Worm (Caenorhabditis elegans): ENCODE results near the gene ndua-7.

DNA sequence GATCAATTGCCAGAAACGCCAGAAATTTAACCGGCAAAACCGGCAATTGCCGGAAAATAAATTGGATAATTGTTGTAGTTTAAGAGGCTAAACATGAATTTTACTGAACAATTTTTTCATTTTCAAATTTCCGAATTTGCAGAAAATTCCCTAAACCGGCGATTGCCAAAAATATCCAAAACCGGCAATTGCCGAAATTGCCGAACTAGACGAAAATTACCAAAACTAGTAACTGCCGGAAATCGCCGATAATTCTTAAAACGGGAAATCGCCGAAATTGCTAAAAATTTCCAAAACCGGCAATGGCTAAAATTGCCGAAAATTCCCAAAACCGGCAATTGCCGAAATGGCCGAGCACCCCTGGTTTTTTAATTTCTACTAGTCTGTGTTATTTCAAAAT lies 15.0 kb downstream of the ndua-7 start:
- no peak for TF ChIP-seq nhr-11 (tag; optimal IDR thresholded peaks at IDR 0.05)
- TF ChIP-seq pqm-1 (tag; optimal IDR thresholded peaks at IDR 0.05) = no peak
- TF ChIP-seq che-1 (tag; optimal IDR thresholded peaks at IDR 0.05) = no peak
- no peak for TF ChIP-seq dve-1 (tag; optimal IDR thresholded peaks at IDR 0.05)
- no peak for TF ChIP-seq ceh-30 (tag; optimal IDR thresholded peaks at IDR 0.05)
- TF ChIP-seq ceh-22 (tag; optimal IDR thresholded peaks at IDR 0.05) = no peak
- no peak for TF ChIP-seq npax-4 (tag; optimal IDR thresholded peaks at IDR 0.05)
- TF ChIP-seq dmd-4 (tag; optimal IDR thresholded peaks at IDR 0.05; ENCODE audit: borderline replicate concordance) = no peak
- no peak for TF ChIP-seq ttx-3 (tag; optimal IDR thresholded peaks at IDR 0.05)
- TF ChIP-seq pha-2 (tag; optimal IDR thresholded peaks at IDR 0.05) = no peak
